Worm (Caenorhabditis elegans) whole organism, early embryonic: ENCODE data around the gene F13A7.14.

ENCODE experiments used
- ama-1 ChIP-seq: fragments of 150-350 bp; optimal IDR thresholded peaks from 2 replicates; lab custom pipeline; 2014
- hnd-1 ChIP-seq: sonication (generic microtip); optimal IDR thresholded peaks from 2 replicates; lab custom pipeline; 2016; ENCODE audit warnings: missing genetic modification characterization, missing compliant biosample characterization
- pes-1 ChIP-seq: fragments of 200-800 bp; sonication (Bioruptor generic); IDR thresholded peaks from 2 replicates; pipeline ENCODE4 v1.3.6; 2022; ENCODE audit warnings: missing genetic modification reagents, missing genetic modification characterization, missing compliant biosample characterization
- scrt-1 ChIP-seq: fragments of 200-800 bp; sonication (Bioruptor generic); IDR thresholded peaks from 2 replicates; pipeline ENCODE4 v1.3.6; 2022; ENCODE audit warnings: missing genetic modification characterization, missing compliant biosample characterization

Gene F13A7.14

DNA sequence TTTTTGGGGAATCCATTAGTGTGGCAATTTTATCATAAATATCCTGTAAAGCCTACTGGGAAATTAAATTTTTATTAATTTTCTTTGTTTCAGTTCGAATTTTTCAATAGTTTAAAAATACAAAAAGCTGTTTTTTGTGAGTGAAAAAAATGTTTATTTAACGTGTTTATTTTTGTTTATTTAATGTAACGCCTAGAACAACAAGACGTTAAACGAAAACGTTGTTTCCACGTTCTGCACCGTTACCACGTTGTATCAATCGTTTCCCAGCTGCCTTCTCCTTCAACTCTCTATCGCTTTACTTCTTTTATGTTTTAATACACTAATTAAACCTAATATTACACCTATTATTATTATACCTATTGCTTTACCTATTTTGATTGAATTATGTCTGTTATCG is 46.0 kb downstream of the F13A7.14 start, which contains the start of gene T08G3.13:
Gene T08G3.13, plus strand, starts transcription at position 301 of the 400 bp plus-strand sequence.
- TF ChIP-seq scrt-1 (GFP tag; lab: Robert Waterston, UW) (no peak), pes-1 (no peak), ama-1 (lab: Kevin White, UChicago) (no peak), hnd-1 (tag; lab: Kevin White, UChicago) (no peak)
